Fruit fly (Drosophila melanogaster): ENCODE results near the gene Poc1.

Gene Poc1

DNA sequence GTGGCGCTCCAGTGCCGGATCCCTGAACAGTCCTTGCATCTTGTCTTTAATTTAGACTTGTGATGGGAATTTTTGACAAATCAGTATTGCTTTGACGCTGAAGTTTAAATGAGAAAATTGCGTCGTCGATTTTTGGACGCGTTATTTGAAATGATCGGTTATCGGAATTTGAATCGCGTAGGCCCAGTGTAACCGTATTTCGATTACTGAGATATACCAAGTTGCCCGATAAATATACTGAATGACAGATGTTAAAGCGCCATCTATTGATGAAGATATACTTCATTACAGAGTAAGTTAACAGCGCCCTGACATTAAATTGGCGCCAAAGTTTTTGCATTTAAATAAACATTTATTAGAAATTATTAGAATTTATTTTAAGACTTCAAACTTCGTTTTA is at the start of gene Poc1:
TSS of gene Poc1 (minus strand) at position 173 of the 400 bp plus-strand sequence.
- TF ChIP-seq CTCF (optimal IDR thresholded peaks at IDR 0.05), result peak; percentile 91 to 92
- no peak for TF ChIP-seq CG8478 (optimal IDR thresholded peaks at IDR 0.05)

DNA sequence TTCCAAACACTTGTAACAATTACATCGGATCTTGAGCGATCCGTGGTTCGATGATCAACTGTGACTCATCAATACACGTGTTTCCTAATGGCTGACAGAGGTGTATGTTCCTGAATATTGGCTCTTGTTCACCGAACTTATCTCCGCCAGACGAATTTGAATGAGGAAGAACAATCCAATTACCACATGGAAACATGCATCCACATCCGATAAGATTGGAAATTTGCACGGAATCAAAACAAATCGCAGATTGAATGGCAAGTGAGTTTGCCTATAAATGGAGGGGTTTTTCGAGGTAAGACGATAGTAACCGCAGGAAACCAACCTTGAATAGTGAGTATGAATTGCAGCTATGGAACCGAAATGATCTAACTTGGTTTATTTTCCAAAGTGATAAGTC is 47.8 kb upstream of the Poc1 start, which contains the start of gene CG10725:
TSS of gene CG10725 (plus strand) at position 301 of the 400 bp plus-strand sequence.
- TF ChIP-seq CG8478 (optimal IDR thresholded peaks at IDR 0.05) (no peak), CTCF (optimal IDR thresholded peaks at IDR 0.05) (no peak)

DNA sequence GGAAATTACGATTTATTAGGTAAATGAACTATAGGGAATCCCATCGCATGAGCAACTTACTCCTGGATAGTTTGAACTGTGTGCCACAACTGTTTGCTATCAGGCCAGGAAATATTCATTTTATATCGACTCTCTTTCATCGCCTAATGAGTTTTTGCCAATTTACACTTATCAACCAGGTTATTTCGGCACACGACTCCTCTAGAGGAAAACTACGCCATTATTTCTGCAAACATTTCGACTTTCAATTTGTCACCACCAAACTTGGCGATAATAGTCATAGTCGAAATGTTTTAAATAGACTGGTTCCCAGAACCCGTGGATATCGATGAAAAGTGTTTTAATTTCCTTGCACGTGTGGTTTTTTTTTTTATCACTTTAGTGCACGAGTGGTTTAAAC is 47.2 kb upstream of the Poc1 start, which contains the start of gene CG10154:
TSS of gene CG10154 (minus strand) at position 101 of the 400 bp plus-strand sequence.
- TF ChIP-seq CG8478 (optimal IDR thresholded peaks at IDR 0.05) (no peak), CTCF (optimal IDR thresholded peaks at IDR 0.05) (no peak)

DNA sequence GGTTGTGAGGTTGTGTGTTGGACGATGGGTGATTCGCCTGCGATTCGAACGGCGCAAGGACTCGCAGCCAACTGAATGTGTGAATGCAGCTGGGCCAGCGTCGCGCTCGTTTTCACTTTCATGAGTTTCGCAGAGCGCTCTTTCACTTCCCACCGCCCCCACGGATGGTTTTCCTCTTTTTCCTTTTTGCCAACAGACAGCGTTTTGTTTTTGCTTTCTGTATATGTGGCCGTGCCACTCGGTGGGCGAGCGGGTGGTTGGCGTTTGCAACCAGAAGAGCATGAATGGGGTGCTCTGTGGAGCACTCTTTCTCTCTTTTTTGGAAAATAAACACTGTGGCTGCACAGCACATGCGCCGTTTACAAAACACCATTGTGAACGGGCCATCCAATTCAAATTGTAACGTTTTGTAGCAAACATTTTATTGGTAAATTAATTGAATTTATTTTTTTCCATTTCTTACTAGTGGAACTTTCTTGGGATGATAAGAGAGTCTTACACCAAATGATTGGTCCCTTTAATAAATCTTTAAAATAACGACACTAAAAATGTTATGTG is 45.4 kb upstream of the Poc1 start, which contains the start of gene CG10713:
TSS of gene CG10713 (minus strand) at position 60 of the 558 bp plus-strand sequence.
- no peak for TF ChIP-seq CG8478 (optimal IDR thresholded peaks at IDR 0.05)
- no peak for TF ChIP-seq CTCF (optimal IDR thresholded peaks at IDR 0.05)

DNA sequence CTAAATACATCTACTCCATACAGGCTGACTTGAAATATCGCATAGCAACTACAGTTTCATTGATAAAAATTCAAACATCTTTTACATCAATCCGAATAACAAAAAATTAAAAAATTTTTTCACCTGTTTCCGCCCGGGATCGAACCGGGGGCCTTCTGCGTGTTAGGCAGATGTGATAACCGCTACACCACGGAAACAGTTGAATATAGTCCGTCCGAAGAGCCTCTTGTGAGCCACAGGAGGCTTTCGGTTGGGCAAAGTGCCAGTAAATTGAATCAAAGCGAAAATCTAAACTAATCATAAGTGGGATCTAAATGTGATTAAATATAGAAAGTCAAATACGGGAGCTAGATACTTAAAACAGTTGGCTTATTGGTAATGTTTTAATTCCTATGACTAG is 43.7 kb upstream of the Poc1 start:
- TF ChIP-seq CG8478 (optimal IDR thresholded peaks at IDR 0.05), result no peak
- TF ChIP-seq CTCF (optimal IDR thresholded peaks at IDR 0.05), result no peak

DNA sequence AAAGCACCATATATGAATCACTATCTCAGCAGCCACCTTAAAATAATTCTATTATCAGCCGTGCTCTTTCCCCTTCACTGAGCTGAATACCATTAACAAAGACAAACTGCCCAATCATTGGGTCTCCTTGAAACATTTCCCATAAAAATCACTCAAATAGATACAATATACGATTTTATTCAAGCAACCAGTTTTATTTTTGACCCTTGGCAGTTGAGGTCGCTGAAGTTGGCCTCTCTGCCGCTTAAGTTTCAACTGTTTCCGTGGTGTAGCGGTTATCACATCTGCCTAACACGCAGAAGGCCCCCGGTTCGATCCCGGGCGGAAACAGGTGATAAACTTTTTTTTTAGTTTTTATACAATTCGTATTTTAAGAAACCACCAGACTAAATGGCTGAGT is 43.0 kb upstream of the Poc1 start:
- TF ChIP-seq CG8478 (optimal IDR thresholded peaks at IDR 0.05) (no peak), CTCF (optimal IDR thresholded peaks at IDR 0.05) (no peak)

DNA sequence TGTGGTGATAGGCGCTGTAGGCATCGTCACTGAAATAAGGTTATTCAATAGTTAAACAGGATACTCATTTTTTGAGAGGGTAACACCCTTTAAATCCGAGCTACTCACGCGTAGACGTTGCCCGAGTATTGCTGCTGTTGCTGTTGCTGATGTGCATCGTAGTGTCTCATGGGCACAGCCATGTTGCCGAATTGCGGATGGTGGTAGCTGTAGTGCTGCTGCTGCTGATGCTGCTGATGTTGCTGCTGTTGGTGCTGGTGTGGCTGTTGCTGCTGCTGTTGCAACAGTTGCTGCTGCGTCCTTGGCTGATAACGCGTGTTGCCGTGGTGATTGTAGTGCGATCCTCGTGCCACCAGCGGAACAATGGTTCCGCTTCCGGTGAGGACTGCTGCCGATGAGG is 40.4 kb upstream of the Poc1 start:
- TF ChIP-seq CTCF (optimal IDR thresholded peaks at IDR 0.05) (no peak), CG8478 (optimal IDR thresholded peaks at IDR 0.05) (no peak)

DNA sequence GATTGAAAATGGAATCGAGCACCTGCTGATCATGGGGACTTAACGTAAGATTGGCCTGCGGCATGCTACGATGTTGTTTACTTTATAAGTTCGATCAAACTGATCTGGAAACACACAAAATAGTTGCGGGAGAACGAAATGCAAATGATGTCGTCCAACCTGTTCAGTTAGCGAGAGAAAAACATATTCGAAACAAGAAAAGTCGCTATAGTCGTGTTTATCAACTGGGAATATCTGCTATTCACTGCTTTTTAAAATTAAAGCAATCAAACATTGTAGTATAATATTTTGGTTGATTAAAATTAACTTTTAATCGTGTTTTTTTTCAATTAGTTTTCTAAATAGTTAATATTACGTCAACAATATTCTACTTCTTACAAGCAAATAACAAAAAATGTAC is 36.8 kb upstream of the Poc1 start, which contains the start of gene CG14105:
TSS of gene CG14105 (minus strand) at position 101 of the 400 bp plus-strand sequence.
- TF ChIP-seq CG8478 (optimal IDR thresholded peaks at IDR 0.05) (no peak), CTCF (optimal IDR thresholded peaks at IDR 0.05) (no peak)

DNA sequence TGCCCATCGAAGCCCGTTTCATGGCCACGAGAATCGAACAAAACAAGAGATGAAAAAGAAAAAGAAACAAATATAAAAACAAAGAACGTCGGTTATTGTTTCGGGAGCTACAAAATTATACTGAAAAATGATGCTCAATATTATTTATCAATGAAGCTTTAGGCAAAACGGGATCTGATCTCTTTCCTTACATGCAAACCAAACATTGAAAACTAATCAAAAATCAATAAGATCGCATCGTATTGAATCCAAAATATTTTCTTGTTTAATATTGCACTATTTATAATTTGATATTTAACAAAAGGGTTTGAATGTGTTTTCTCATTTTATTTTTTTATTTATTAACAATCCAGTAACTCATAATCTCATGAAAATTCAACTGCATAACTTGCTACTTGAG is 35.8 kb upstream of the Poc1 start, which contains the start of gene CG14106:
TSS of gene CG14106 (minus strand) at position 101 of the 400 bp plus-strand sequence.
- TF ChIP-seq CTCF (optimal IDR thresholded peaks at IDR 0.05), result no peak
- no peak for TF ChIP-seq CG8478 (optimal IDR thresholded peaks at IDR 0.05)

DNA sequence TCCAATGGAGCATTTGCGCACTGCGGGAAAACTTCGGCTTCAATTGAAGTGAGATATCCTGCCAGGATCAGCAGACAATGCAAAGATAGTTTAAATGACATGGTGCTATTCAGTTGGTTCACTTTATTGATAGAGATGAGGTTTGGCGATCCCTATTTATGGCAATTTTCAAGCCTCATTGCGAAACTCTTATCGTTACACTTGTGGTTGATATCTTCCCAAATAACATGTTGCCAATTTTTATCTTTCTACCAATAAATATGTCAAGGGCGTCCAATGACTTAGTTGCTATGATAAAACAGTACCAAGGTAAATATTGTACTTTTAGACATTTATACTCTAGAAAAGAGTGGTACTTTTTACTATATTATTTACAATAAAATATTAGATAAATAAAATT is 34.3 kb upstream of the Poc1 start, which contains the start of gene CG33263:
TSS of gene CG33263 (minus strand) at position 101 of the 400 bp plus-strand sequence.
- TF ChIP-seq CG8478 (optimal IDR thresholded peaks at IDR 0.05) (no peak), CTCF (optimal IDR thresholded peaks at IDR 0.05) (no peak)

DNA sequence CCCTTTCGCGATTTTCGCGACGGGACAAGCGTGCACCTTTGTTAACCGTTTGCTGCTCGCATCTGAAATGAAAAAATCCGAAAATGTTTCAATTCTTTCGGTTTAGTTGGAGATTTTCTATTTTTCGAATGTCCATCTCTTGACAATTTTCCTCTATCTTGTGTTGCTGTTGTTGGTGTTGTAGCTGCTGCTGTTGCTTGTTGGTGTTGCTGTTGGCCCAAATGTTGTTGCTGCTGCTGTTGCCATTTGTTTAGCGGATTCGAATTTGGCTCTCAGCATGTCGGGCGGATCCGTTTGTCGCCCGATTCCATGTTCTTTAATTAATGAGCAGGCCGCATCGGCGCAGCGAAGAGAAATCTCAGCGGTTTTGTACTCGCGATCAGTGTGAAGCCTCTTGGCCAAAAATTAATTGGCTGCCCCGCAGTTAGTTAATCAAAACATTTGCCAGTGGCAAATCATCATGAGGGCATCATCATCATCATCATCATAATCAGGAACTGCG is 32.5 kb upstream of the Poc1 start, which contains the start of gene CG32121:
TSS of gene CG32121 (minus strand) at position 51 of the 502 bp plus-strand sequence.
- TF ChIP-seq CTCF (optimal IDR thresholded peaks at IDR 0.05), result no peak
- TF ChIP-seq CG8478 (optimal IDR thresholded peaks at IDR 0.05), result no peak

DNA sequence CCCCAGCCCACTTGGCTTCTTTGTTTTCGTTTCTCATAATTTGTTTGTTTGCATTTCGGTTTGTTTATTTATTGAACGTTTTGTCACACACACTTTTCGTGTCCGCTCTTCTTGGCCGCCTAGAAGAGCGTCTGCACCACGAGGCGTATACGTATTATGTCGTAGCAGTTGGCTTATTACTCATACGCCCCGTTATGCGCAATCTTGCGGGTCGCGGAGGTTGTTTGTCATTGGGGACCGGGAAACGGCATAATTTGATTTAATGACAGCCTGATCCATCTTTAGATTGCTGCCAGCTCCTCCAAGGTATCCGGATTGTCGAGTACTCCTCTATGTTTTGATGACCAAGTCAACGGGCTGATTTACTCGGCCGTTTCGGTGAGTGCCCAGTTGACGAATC is 30.4 kb upstream of the Poc1 start:
- TF ChIP-seq CG8478 (optimal IDR thresholded peaks at IDR 0.05) (no peak), CTCF (optimal IDR thresholded peaks at IDR 0.05) (no peak)

DNA sequence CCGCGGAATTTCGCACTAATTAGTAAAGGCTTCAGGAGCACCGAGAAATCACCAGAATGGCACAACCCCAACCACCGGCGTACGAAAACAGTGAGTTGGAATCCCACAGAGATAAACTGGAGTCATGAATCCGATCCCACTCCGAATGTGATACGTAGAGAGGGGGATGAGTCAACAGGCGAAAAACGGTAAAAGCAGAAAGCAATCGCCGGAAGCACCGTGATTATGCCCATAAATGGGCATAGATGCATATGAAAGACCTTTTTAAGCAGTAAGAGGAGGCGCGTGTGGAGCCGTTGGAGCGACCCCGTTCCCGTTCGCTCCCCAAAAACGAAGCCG is 23.0 kb upstream of the Poc1 start:
- TF ChIP-seq CG8478 (optimal IDR thresholded peaks at IDR 0.05) (no peak), CTCF (optimal IDR thresholded peaks at IDR 0.05) (no peak)

DNA sequence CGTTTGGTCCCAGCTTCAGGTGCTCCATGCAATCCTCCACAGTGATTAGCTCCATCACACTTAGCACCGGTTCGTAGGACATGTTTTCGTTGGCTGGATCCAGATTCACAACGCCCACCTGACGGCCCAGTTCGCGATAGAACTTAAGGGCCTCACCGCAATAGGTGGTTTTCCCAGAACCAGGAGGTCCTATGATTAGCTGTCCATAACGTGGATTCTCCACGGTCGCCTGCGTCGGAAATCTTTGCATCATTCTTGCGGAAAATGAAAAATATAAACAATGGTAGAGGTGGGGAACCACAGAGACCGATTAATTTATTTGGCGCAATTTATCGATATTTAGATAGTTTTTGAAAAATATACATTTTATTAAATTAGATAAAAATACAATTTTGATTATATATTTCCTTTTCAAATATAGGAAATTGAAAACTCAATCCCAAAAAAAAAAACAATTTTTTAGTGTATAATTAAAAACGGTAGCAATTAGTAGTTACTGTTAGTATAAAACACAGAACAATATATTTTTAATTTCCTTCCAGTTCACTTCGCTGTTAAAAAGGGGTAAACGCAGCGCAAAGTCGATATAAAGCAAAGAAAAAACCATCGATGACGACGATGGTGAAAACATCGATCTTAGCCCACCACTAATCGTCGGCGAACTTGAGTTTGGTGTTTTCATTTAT is 22.5 kb upstream of the Poc1 start, which contains the start of the genes CG10222 and flr:
TSS of gene CG10222 (minus strand) at position 254 of the 686 bp plus-strand sequence.
TSS of gene flr (plus strand) at position 644 of the 686 bp plus-strand sequence.
- TF ChIP-seq CG8478 (optimal IDR thresholded peaks at IDR 0.05), result no peak
- TF ChIP-seq CTCF (optimal IDR thresholded peaks at IDR 0.05), result no peak

DNA sequence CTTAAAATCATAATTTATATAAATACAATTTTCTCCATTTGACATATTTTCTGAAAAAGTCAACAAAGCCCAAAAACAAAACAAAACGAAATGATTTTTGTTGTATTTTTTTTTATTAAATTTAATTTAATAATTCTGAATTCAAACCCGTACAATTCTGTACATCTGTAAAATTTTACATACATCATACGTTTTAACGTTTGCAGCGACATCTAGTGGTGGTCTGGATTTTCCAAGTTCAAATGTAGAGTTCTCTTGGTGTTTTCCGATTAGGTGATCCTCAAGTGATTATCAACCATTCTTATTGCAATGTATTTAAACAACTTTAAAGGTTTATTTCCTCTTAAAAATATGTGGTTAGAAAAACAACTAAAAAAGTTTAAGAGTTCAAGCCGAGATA is 21.2 kb upstream of the Poc1 start:
- TF ChIP-seq CTCF (optimal IDR thresholded peaks at IDR 0.05) (peak; percentile 81 to 96), CG8478 (optimal IDR thresholded peaks at IDR 0.05) (no peak)

All from S2 (cell line).